3 worm cellular contexts compared by ENCODE assay signal in genomic region chrII:8744555-8745448, ce11.
A peak's percentile ranks its signal among the peaks of the same experiment; 100 is the strongest.
TF ChIP-seq lines count a peak whose summit lies in the region.

No protein-coding gene starts in this region.

TF ChIP-seq in whole organism, L1 larva, 84 proteins besides CTCF, POLR2A, EP300 and RAD21 (continued from another document):
- TF ChIP-seq ceh-90 (tag; optimal IDR thresholded peaks at IDR 0.05; lab: Kevin White, UChicago), result no peak
- no peak for TF ChIP-seq efl-3 (GFP tag; optimal IDR thresholded peaks at IDR 0.05; lab: Kevin White, UChicago)
- no peak for TF ChIP-seq zip-4 (GFP tag; optimal IDR thresholded peaks at IDR 0.05; lab: Kevin White, UChicago)
- no peak for TF ChIP-seq pqm-1 (tag; optimal IDR thresholded peaks at IDR 0.05; lab: Kevin White, UChicago)
- no peak for TF ChIP-seq ceh-63 (GFP tag; optimal IDR thresholded peaks at IDR 0.05; lab: Kevin White, UChicago)
- TF ChIP-seq ces-1 (GFP tag; optimal IDR thresholded peaks at IDR 0.05; lab: Kevin White, UChicago), result no peak
- TF ChIP-seq xbp-1 (tag; optimal IDR thresholded peaks at IDR 0.05; lab: Kevin White, UChicago), result no peak
- TF ChIP-seq hlh-4 (tag; optimal IDR thresholded peaks at IDR 0.05; lab: Kevin White, UChicago), result no peak
- TF ChIP-seq mep-1 (tag; optimal IDR thresholded peaks at IDR 0.05; lab: Kevin White, UChicago), result peak; percentile 1
- TF ChIP-seq nhr-12 (tag; optimal IDR thresholded peaks at IDR 0.05; lab: Kevin White, UChicago), result no peak
- no peak for TF ChIP-seq C04F5.9 (tag; optimal IDR thresholded peaks at IDR 0.05; lab: Kevin White, UChicago)
- TF ChIP-seq ztf-11 (tag; optimal IDR thresholded peaks at IDR 0.05; lab: Kevin White, UChicago), result no peak
- peak; percentile 31 for TF ChIP-seq lin-13 (GFP tag; optimal IDR thresholded peaks at IDR 0.05; lab: Kevin White, UChicago)
- TF ChIP-seq Y116A8C.19 (tag; optimal IDR thresholded peaks at IDR 0.05; lab: Kevin White, UChicago; ENCODE audit: borderline replicate concordance), result no peak
- peak; percentile 31 for TF ChIP-seq lir-3 (tag; optimal IDR thresholded peaks at IDR 0.05; lab: Kevin White, UChicago; ENCODE audit: poor library complexity)
- peak; percentile 19 for TF ChIP-seq snu-23 (GFP tag; optimal IDR thresholded peaks at IDR 0.05; lab: Kevin White, UChicago)
- no peak for TF ChIP-seq nhr-77 (tag; optimal IDR thresholded peaks at IDR 0.05; lab: Kevin White, UChicago)
- no peak for TF ChIP-seq nhr-28 (tag; optimal IDR thresholded peaks at IDR 0.05; lab: Kevin White, UChicago)
- peak in 1 of 2 experiments; percentile 47 for TF ChIP-seq lsy-2 (tag; optimal IDR thresholded peaks at IDR 0.05; lab: Kevin White, UChicago)
- TF ChIP-seq lin-35 (GFP tag; optimal IDR thresholded peaks at IDR 0.05; lab: Kevin White, UChicago), result peak in 1 of 2 experiments; percentile 55
- peak; percentile 33 for TF ChIP-seq ztf-4 (tag; optimal IDR thresholded peaks at IDR 0.05; lab: Kevin White, UChicago)
- TF ChIP-seq pag-3 (tag; optimal IDR thresholded peaks at IDR 0.05; lab: Kevin White, UChicago; ENCODE audit: borderline replicate concordance, insufficient read depth), result no peak
- TF ChIP-seq grh-1 (GFP tag; IDR thresholded peaks at IDR 0.05; lab: Robert Waterston, UW), result 0 out of 2 replicates have a peak, but pooled peaks have one; percentile 24
- no peak for TF ChIP-seq dsc-1 (tag; optimal IDR thresholded peaks at IDR 0.05; lab: Kevin White, UChicago)
- no peak for TF ChIP-seq efl-1 (optimal IDR thresholded peaks at IDR 0.05; lab: Kevin White, UChicago)
- TF ChIP-seq efl-1 (GFP tag; optimal IDR thresholded peaks at IDR 0.05 in 1 of 2; lab: Kevin White, UChicago), result peak in 1 of 2 experiments; percentile 91
- peak; percentile 35 for TF ChIP-seq nhr-90 (tag; optimal IDR thresholded peaks at IDR 0.05; lab: Kevin White, UChicago; ENCODE audit: poor library complexity)
- peak; percentile 24 for TF ChIP-seq nhr-47 (tag; optimal IDR thresholded peaks at IDR 0.05; lab: Kevin White, UChicago)
- TF ChIP-seq swsn-7 (tag; optimal IDR thresholded peaks at IDR 0.05; lab: Kevin White, UChicago), result no peak
- no peak for TF ChIP-seq ceh-82 (tag; optimal IDR thresholded peaks at IDR 0.05; lab: Kevin White, UChicago)
- no peak for TF ChIP-seq dpl-1 (GFP tag; optimal IDR thresholded peaks at IDR 0.05; lab: Kevin White, UChicago)

TF ChIP-seq in whole organism, L4 larva, 104 proteins besides CTCF, POLR2A, EP300 and RAD21 (continued from another document):
- TF ChIP-seq nhr-111 (GFP tag; optimal IDR thresholded peaks at IDR 0.05; lab: Kevin White, UChicago), result no peak
- TF ChIP-seq nhr-28 (tag; optimal IDR thresholded peaks at IDR 0.05; lab: Kevin White, UChicago), result peak; percentile 47
- no peak for TF ChIP-seq ceh-20 (GFP tag; IDR thresholded peaks at IDR 0.05; lab: Robert Waterston, UW)
- TF ChIP-seq mxl-2 (GFP tag; conservative IDR thresholded peaks at IDR 0.05; lab: Robert Waterston, UW), result no peak
- TF ChIP-seq jun-1 (tag; optimal IDR thresholded peaks at IDR 0.05; lab: Kevin White, UChicago), result no peak
- TF ChIP-seq D1046.2 (GFP tag; IDR thresholded peaks at IDR 0.05; lab: Robert Waterston, UW), result peak; percentile 77
- TF ChIP-seq pha-4 (GFP tag; IDR thresholded peaks at IDR 0.05; lab: Robert Waterston, UW), result peak; percentile 22; the same call in 1 of the 2 replicates
- TF ChIP-seq pha-4 (tag; optimal IDR thresholded peaks at IDR 0.05; lab: Kevin White, UChicago), result no peak
- TF ChIP-seq T20F7.1 (GFP tag; optimal IDR thresholded peaks at IDR 0.05; lab: Kevin White, UChicago), result peak; percentile 4
- TF ChIP-seq nhr-41 (GFP tag; IDR thresholded peaks at IDR 0.05; lab: Robert Waterston, UW), result no peak
- TF ChIP-seq F37D6.2 (tag; optimal IDR thresholded peaks at IDR 0.05; lab: Kevin White, UChicago), result no peak
- TF ChIP-seq Y75B8A.6 (GFP tag; IDR thresholded peaks at IDR 0.05; lab: Robert Waterston, UW), result 0 out of 2 replicates have a peak, but pooled peaks have one; percentile 8
- peak; percentile 26 for TF ChIP-seq hlh-30 (tag; optimal IDR thresholded peaks at IDR 0.05; lab: Kevin White, UChicago; ENCODE audit: insufficient read depth)
- TF ChIP-seq ctbp-1 (GFP tag; IDR thresholded peaks at IDR 0.05; lab: Robert Waterston, UW), result no peak
- no peak for TF ChIP-seq ceh-32 (tag; optimal IDR thresholded peaks at IDR 0.05; lab: Kevin White, UChicago; ENCODE audit: poor library complexity)
- no peak for TF ChIP-seq lir-3 (tag; optimal IDR thresholded peaks at IDR 0.05; lab: Kevin White, UChicago)
- 0 out of 4 replicates have a peak, but pooled peaks of 1 of the 2 experiments have one; percentile 3 for TF ChIP-seq madf-5 (GFP tag; IDR thresholded peaks at IDR 0.05; lab: Robert Waterston, UW)
- no peak for TF ChIP-seq spr-1 (tag; optimal IDR thresholded peaks at IDR 0.05; lab: Kevin White, UChicago)
- no peak for TF ChIP-seq zip-11 (GFP tag; IDR thresholded peaks at IDR 0.05; lab: Robert Waterston, UW)
- no peak for TF ChIP-seq rbr-2 (tag; optimal IDR thresholded peaks at IDR 0.05; lab: Kevin White, UChicago)
- peak; percentile 95 for TF ChIP-seq aha-1 (tag; lab: Kevin White, UChicago)

TF ChIP-seq in whole organism, young adult, 124 proteins besides CTCF, POLR2A, EP300 and RAD21 (continued from another document):
- TF ChIP-seq akir-1 (GFP tag; optimal IDR thresholded peaks at IDR 0.05; lab: Kevin White, UChicago), result no peak
- TF ChIP-seq Y95B8A.8 (GFP tag; IDR thresholded peaks at IDR 0.05; lab: Robert Waterston, UW), result peak; percentile 56
- no peak for TF ChIP-seq him-1 (tag; optimal IDR thresholded peaks at IDR 0.05; lab: Kevin White, UChicago)
- TF ChIP-seq madf-8 (GFP tag; conservative IDR thresholded peaks at IDR 0.05; lab: Robert Waterston, UW), result no peak
- TF ChIP-seq ceh-40 (GFP tag; IDR thresholded peaks at IDR 0.05; lab: Robert Waterston, UW), result 0 out of 2 replicates have a peak, but pooled peaks have one; percentile 6
- no peak for TF ChIP-seq hsf-1 (GFP tag; IDR thresholded peaks at IDR 0.05; lab: Robert Waterston, UW)
- peak; percentile 41; the same call in 1 of the 2 replicates for TF ChIP-seq mcd-1 (GFP tag; IDR thresholded peaks at IDR 0.05; lab: Robert Waterston, UW)
- TF ChIP-seq cebp-2 (GFP tag; IDR thresholded peaks at IDR 0.05; lab: Robert Waterston, UW), result no peak
- no peak for TF ChIP-seq unc-62 (GFP tag; optimal IDR thresholded peaks at IDR 0.05; lab: Kevin White, UChicago)
- TF ChIP-seq B0336.3 (GFP tag; IDR thresholded peaks at IDR 0.05; lab: Robert Waterston, UW), result peak; percentile 36; the same call in 1 of the 2 replicates
- no peak for TF ChIP-seq snpc-3.4 (tag; optimal IDR thresholded peaks at IDR 0.05; lab: Kevin White, UChicago)
- no peak for TF ChIP-seq ccch-3 (GFP tag; optimal IDR thresholded peaks at IDR 0.05; lab: Kevin White, UChicago)
- no peak for TF ChIP-seq F23B12.7 (tag; optimal IDR thresholded peaks at IDR 0.05; lab: Kevin White, UChicago; ENCODE audit: insufficient read depth)
- peak; percentile 44 for TF ChIP-seq ceh-79 (tag; optimal IDR thresholded peaks at IDR 0.05; lab: Kevin White, UChicago)
- TF ChIP-seq Y79H2A.3 (GFP tag; conservative IDR thresholded peaks at IDR 0.05; lab: Robert Waterston, UW), result no peak
- TF ChIP-seq nfya-1 (tag; optimal IDR thresholded peaks at IDR 0.05; lab: Kevin White, UChicago; ENCODE audit: borderline replicate concordance, insufficient read depth), result no peak
- no peak for TF ChIP-seq ceh-27 (GFP tag; optimal IDR thresholded peaks at IDR 0.05; lab: Kevin White, UChicago)
- TF ChIP-seq ztf-25 (GFP tag; IDR thresholded peaks at IDR 0.05; lab: Robert Waterston, UW), result no peak
- TF ChIP-seq die-1 (tag; optimal IDR thresholded peaks at IDR 0.05; lab: Kevin White, UChicago), result no peak
- TF ChIP-seq lag-1 (GFP tag; IDR thresholded peaks at IDR 0.05; lab: Robert Waterston, UW), result no peak
- TF ChIP-seq ZK185.1 (tag; optimal IDR thresholded peaks at IDR 0.05; lab: Kevin White, UChicago; ENCODE audit: poor library complexity, severe bottlenecking), result peak; percentile 1
- TF ChIP-seq atf-7 (tag; optimal IDR thresholded peaks at IDR 0.05; lab: Kevin White, UChicago), result peak; percentile 34
- TF ChIP-seq T07F8.4 (tag; optimal IDR thresholded peaks at IDR 0.05; lab: Kevin White, UChicago), result no peak
- no peak for TF ChIP-seq ekl-4 (GFP tag; IDR thresholded peaks at IDR 0.05; lab: Robert Waterston, UW)
- TF ChIP-seq sdz-38 (tag; optimal IDR thresholded peaks at IDR 0.05; lab: Kevin White, UChicago), result no peak
- TF ChIP-seq let-526 (GFP tag; IDR thresholded peaks at IDR 0.05; lab: Robert Waterston, UW), result peak; percentile 60
- TF ChIP-seq lir-1 (GFP tag; conservative IDR thresholded peaks at IDR 0.05; lab: Robert Waterston, UW), result no peak
- TF ChIP-seq ceh-100 (GFP tag; IDR thresholded peaks at IDR 0.05; lab: Robert Waterston, UW), result no peak
- no peak for TF ChIP-seq C17E4.6 (GFP tag; IDR thresholded peaks at IDR 0.05; lab: Robert Waterston, UW)
- TF ChIP-seq mel-28 (tag; optimal IDR thresholded peaks at IDR 0.05; lab: Kevin White, UChicago; ENCODE audit: borderline replicate concordance), result no peak
- TF ChIP-seq unc-130 (GFP tag; optimal IDR thresholded peaks at IDR 0.05; lab: Kevin White, UChicago), result no peak
- no peak for TF ChIP-seq bed-1 (GFP tag; IDR thresholded peaks at IDR 0.05; lab: Robert Waterston, UW)
- no peak for TF ChIP-seq tbp1 (GFP tag; optimal IDR thresholded peaks at IDR 0.05; lab: Kevin White, UChicago)
- no peak for TF ChIP-seq dpl-1 (GFP tag; optimal IDR thresholded peaks at IDR 0.05; lab: Kevin White, UChicago)
- no peak for TF ChIP-seq lin-54 (GFP tag; optimal IDR thresholded peaks at IDR 0.05; lab: Kevin White, UChicago)
- TF ChIP-seq F52B5.7 (tag; optimal IDR thresholded peaks at IDR 0.05; lab: Kevin White, UChicago), result no peak
- no peak for TF ChIP-seq athp-1 (tag; optimal IDR thresholded peaks at IDR 0.05; lab: Kevin White, UChicago)
- TF ChIP-seq egl-44 (GFP tag; IDR thresholded peaks at IDR 0.05; lab: Robert Waterston, UW), result no peak; the same call in 1 of the 2 replicates
- TF ChIP-seq pbrm-1 (GFP tag; IDR thresholded peaks at IDR 0.05; lab: Robert Waterston, UW), result 0 out of 2 replicates have a peak, but pooled peaks have one; percentile 34
- no peak for TF ChIP-seq attf-5 (GFP tag; optimal IDR thresholded peaks at IDR 0.05; lab: Kevin White, UChicago)
- TF ChIP-seq hlh-12 (tag; optimal IDR thresholded peaks at IDR 0.05; lab: Kevin White, UChicago), result no peak
- no peak for TF ChIP-seq F37B4.10 (GFP tag; IDR thresholded peaks at IDR 0.05; lab: Robert Waterston, UW)
- no peak for TF ChIP-seq hmg-20 (GFP tag; IDR thresholded peaks at IDR 0.05; lab: Robert Waterston, UW)
- TF ChIP-seq F39B2.1 (GFP tag; IDR thresholded peaks at IDR 0.05; lab: Robert Waterston, UW), result no peak
- peak; percentile 36 for TF ChIP-seq ets-4 (GFP tag; optimal IDR thresholded peaks at IDR 0.05; lab: Kevin White, UChicago)
- TF ChIP-seq lin-26 (GFP tag; IDR thresholded peaks at IDR 0.05; lab: Robert Waterston, UW), result peak; percentile 67; the same call in 1 of the 2 replicates
- no peak for TF ChIP-seq nhr-27 (tag; optimal IDR thresholded peaks at IDR 0.05; lab: Kevin White, UChicago)
- TF ChIP-seq aptf-2 (GFP tag; conservative IDR thresholded peaks at IDR 0.05; lab: Robert Waterston, UW), result no peak
- no peak for TF ChIP-seq mxl-1 (tag; optimal IDR thresholded peaks at IDR 0.05; lab: Kevin White, UChicago)
- TF ChIP-seq ztf-28 (GFP tag; IDR thresholded peaks at IDR 0.05; lab: Robert Waterston, UW), result no peak
- TF ChIP-seq nfyb-1 (GFP tag; IDR thresholded peaks at IDR 0.05; lab: Robert Waterston, UW), result no peak
- peak; percentile 34; the same call in 1 of the 2 replicates for TF ChIP-seq rcor-1 (GFP tag; IDR thresholded peaks at IDR 0.05; lab: Robert Waterston, UW)
- no peak for TF ChIP-seq mes-4 (tag; optimal IDR thresholded peaks at IDR 0.05; lab: Kevin White, UChicago)
